Fruit fly (Drosophila melanogaster) whole organism, embryonic: Measurements from ENCODE around the gene vih.

ENCODE experiments used
- CG11093 ChIP-seq: fragments of 200-800 bp; sonication (Bioruptor generic); IDR thresholded peaks from 3 replicates; pipeline ENCODE4 v1.3.6; 2022; ENCODE audit warnings: missing biosample characterization, missing genetic modification characterization
- CG17385 ChIP-seq: fragments of 200-800 bp; sonication (Bioruptor generic); optimal IDR thresholded peaks from 3 replicates; lab custom pipeline; 2018; ENCODE audit warnings: missing biosample characterization, mild to moderate bottlenecking, missing genetic modification characterization
- CG8281 ChIP-seq: fragments of 200-800 bp; sonication (Bioruptor generic); optimal IDR thresholded peaks from 2 replicates; lab custom pipeline; 2018; ENCODE audit warnings: missing biosample characterization, mild to moderate bottlenecking, missing genetic modification characterization, moderate library complexity
- ftz-f1 ChIP-seq: fragments of 200-800 bp; sonication (Bioruptor generic); optimal IDR thresholded peaks from 2 replicates; lab custom pipeline; 2016; ENCODE audit warnings: missing biosample characterization, missing genetic modification characterization
- usp ChIP-seq: fragments of >200 bp; optimal IDR thresholded peaks from 2 replicates; lab custom pipeline; 2017; ENCODE audit warnings: missing biosample characterization, missing genetic modification characterization

DNA sequence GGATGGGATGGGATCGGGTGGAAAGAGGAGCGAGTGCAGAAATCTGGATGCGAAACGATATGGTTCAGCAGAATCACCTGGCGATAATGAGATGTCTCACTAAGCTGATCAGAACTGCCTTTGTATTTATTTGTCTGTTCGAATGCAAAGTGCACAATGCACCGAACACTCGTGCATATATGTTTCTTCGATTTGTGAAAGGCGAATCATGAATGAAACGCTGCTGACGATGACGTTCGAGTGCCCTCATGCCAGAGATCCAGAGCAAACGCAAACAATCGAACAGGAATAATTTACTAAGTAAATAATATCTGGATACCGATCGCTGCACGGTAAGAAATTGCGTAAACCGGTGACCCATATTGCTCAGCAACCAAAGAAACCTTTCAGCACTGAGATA, 34.4 kb upstream of the vih start, which contains the start of gene CG32102:
- TF ChIP-seq CG11093 (no peak), CG17385 (no peak), CG8281 (tag; lab: Kevin White, UChicago) (no peak), usp (no peak), ftz-f1 (no peak)
